Worm (Caenorhabditis elegans): ENCODE data around the gene nhr-263.

DNA sequence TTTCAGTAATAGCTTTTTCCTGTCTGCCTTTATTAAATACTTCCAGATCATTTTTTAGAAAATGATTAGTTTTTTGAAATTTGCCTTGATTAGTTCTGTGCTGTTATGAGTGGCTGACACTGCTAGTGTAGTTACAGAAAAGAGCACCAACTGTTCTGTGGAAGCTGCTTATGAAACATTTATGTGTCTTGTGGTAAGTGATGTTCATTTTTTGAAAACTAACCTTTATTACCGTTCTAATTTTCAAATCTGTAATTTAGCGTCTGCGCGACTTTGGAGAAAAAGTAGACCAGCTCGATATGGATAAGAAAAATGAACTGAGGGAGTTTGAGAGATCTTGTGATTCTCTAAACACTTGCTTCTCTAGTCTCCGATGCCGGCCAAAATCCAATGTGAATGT, 27.7 kb upstream of the nhr-263 start, which contains the start of gene srj-14:
- TF ChIP-seq ztf-25 (GFP tag; IDR thresholded peaks at IDR 0.05) (no peak), mel-28 (tag; optimal IDR thresholded peaks at IDR 0.05; ENCODE audit: borderline replicate concordance) (no peak)
